Worm (Caenorhabditis elegans) whole organism, L3 larva: Measurements from ENCODE around the gene B0001.5.

Experiments used
- fos-1 ChIP-seq: fragments of 150-350 bp; optimal IDR thresholded peaks from 2 replicates; lab custom pipeline; 2014; ENCODE audit warnings: missing biosample characterization, missing genetic modification characterization
- lsy-12 ChIP-seq: sonication (generic microtip); optimal IDR thresholded peaks from 2 replicates; lab custom pipeline; 2016; ENCODE audit warnings: mild to moderate bottlenecking, missing genetic modification characterization, missing compliant biosample characterization
- mdl-1 ChIP-seq: fragments of 150-350 bp; optimal IDR thresholded peaks from 2 replicates; lab custom pipeline; 2014; ENCODE audit warnings: missing biosample characterization, missing genetic modification characterization
- nhr-11 ChIP-seq: fragments of 150-350 bp; optimal IDR thresholded peaks from 2 replicates; lab custom pipeline; 2014; ENCODE audit warnings: missing biosample characterization, missing genetic modification characterization
- nhr-12 ChIP-seq: fragments of 150-350 bp; optimal IDR thresholded peaks from 2 replicates; lab custom pipeline; 2014; ENCODE audit warnings: missing biosample characterization, missing genetic modification characterization
- nhr-23 ChIP-seq: fragments of 150-350 bp; optimal IDR thresholded peaks from 2 replicates; lab custom pipeline; 2014; ENCODE audit warnings: missing biosample characterization, missing genetic modification reagents, missing genetic modification characterization
- nhr-76 ChIP-seq: fragments of 150-350 bp; sonication (generic microtip); optimal IDR thresholded peaks from 5 replicates; lab custom pipeline; 2014; ENCODE audit warnings: missing biosample characterization, missing genetic modification characterization
- snpc-4 ChIP-seq: fragments of 150-350 bp; optimal IDR thresholded peaks from 2 replicates; lab custom pipeline; 2014; ENCODE audit warnings: missing biosample characterization, missing genetic modification characterization
- tbx-2 ChIP-seq: sonication (generic microtip); optimal IDR thresholded peaks from 2 replicates; lab custom pipeline; 2016; ENCODE audit warnings: mild to moderate bottlenecking, missing genetic modification characterization, missing compliant biosample characterization
- unc-62 ChIP-seq: fragments of 150-350 bp; sonication (generic microtip); optimal IDR thresholded peaks from 4 replicates; lab custom pipeline; 2014; ENCODE audit warnings: missing biosample characterization, missing genetic modification reagents, missing genetic modification characterization
- ztf-11 ChIP-seq: fragments of 150-350 bp; optimal IDR thresholded peaks from 2 replicates; lab custom pipeline; 2014; ENCODE audit warnings: missing biosample characterization, missing genetic modification characterization

DNA sequence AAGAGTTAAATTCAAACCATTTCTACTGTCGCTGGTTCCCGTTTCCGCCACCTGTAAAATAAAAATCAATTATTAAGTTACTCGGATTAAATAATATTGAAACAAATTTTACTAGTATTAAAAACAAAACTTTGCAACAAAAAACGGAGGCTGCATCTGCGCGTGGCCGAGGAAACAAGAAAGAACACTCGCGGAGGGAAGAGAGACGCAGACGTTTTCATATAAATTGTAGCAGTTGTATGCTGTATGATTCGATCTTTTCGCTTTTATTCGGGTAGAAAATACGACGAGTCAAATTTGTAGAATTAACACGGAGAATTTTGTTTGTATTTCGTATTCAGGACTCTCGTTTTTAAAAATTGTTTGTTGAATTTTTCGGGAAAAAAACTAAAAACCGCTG, 2.5 kb upstream of the B0001.5 start, which contains the start of gene B0001.3:
- TF ChIP-seq mdl-1 (tag; lab: Kevin White, UChicago) (no peak), tbx-2 (tag; lab: Kevin White, UChicago) (no peak), nhr-23 (tag; lab: Kevin White, UChicago) (no peak), unc-62 (no peak), ztf-11 (tag; lab: Kevin White, UChicago) (no peak), snpc-4 (tag; lab: Kevin White, UChicago) (no peak), nhr-11 (tag; lab: Kevin White, UChicago) (no peak), nhr-76 (tag; lab: Kevin White, UChicago) (no peak), fos-1 (tag; lab: Kevin White, UChicago) (no peak), lsy-12 (tag; lab: Kevin White, UChicago) (no peak), nhr-12 (tag; lab: Kevin White, UChicago) (no peak)
